Fruit fly (Drosophila melanogaster): Measurements from ENCODE around the gene CG3604.
A peak's percentile ranks its signal among the peaks of the same experiment; 100 is the strongest.

CG3604 gene

dm6 chr2L:3698992-3699514 lies 1.4 kb upstream of the CG3604 start, which contains the start of the genes CG10031 and CG42464:
CG10031 (minus strand) TSS chr2L:3699092.
CG42464 (plus strand) TSS chr2L:3699464.
- TF ChIP-seq Ets21C (GFP tag; optimal IDR thresholded peaks at IDR 0.05) (no peak), CG34406 (GFP tag; optimal IDR thresholded peaks at IDR 0.05) (no peak), OdsH (GFP tag; optimal IDR thresholded peaks at IDR 0.05) (no peak), fd85E (GFP tag; optimal IDR thresholded peaks at IDR 0.05) (no peak), CG8632 (GFP tag; optimal IDR thresholded peaks at IDR 0.05) (no peak), CG11294 (GFP tag; IDR thresholded peaks at IDR 0.05) (no peak), CG6854 (GFP tag; optimal IDR thresholded peaks at IDR 0.05) (no peak), Met (GFP tag; optimal IDR thresholded peaks at IDR 0.05) (no peak), Sox102F (GFP tag; optimal IDR thresholded peaks at IDR 0.05) (no peak)

dm6 chr2L:3696438-3696837 lies 1.2 kb downstream of the CG3604 start, which contains the start of gene IM33:
IM33 (minus strand) TSS chr2L:3696658.
- TF ChIP-seq esn (GFP tag; optimal IDR thresholded peaks at IDR 0.05) (no peak), CG15336 (GFP tag; IDR thresholded peaks at IDR 0.05) (no peak), acj6 (GFP tag; optimal IDR thresholded peaks at IDR 0.05) (no peak), dsx (GFP tag; optimal IDR thresholded peaks at IDR 0.05; ENCODE audit: poor library complexity, severe bottlenecking) (no peak), CG1621 (tag; optimal IDR thresholded peaks at IDR 0.05) (no peak), Lpt (GFP tag; optimal IDR thresholded peaks at IDR 0.05) (no peak), net (GFP tag; optimal IDR thresholded peaks at IDR 0.05) (no peak), Sox102F (GFP tag; optimal IDR thresholded peaks at IDR 0.05) (no peak), CG6276 (GFP tag; optimal IDR thresholded peaks at IDR 0.05) (no peak), spab (GFP tag; optimal IDR thresholded peaks at IDR 0.05) (no peak), CG34406 (GFP tag; optimal IDR thresholded peaks at IDR 0.05) (no peak), CG3919 (GFP tag; optimal IDR thresholded peaks at IDR 0.05) (no peak), CG10669 (GFP tag; optimal IDR thresholded peaks at IDR 0.05) (no peak), CG7368 (GFP tag; optimal IDR thresholded peaks at IDR 0.05) (no peak)

dm6 chr2L:3695361-3695818 lies 2.3 kb downstream of the CG3604 start, which contains the start of gene CG16713:
CG16713 (minus strand) TSS chr2L:3695411.
- TF ChIP-seq svp (GFP tag), result peak; percentile 83
- no peak for TF ChIP-seq OdsH (GFP tag; optimal IDR thresholded peaks at IDR 0.05)
- TF ChIP-seq fkh (GFP tag; optimal IDR thresholded peaks at IDR 0.05), result peak; percentile 11
- TF ChIP-seq CG7368 (GFP tag; optimal IDR thresholded peaks at IDR 0.05), result no peak
- peak; percentile 12 for TF ChIP-seq Eip78C (GFP tag)
- TF ChIP-seq Ets96B (tag; optimal IDR thresholded peaks at IDR 0.05), result no peak
- TF ChIP-seq CG11762 (GFP tag; optimal IDR thresholded peaks at IDR 0.05; ENCODE audit: insufficient read depth), result no peak
- TF ChIP-seq esn (GFP tag; optimal IDR thresholded peaks at IDR 0.05), result no peak
- TF ChIP-seq Met (GFP tag; optimal IDR thresholded peaks at IDR 0.05), result no peak
- no peak for TF ChIP-seq CG10669 (GFP tag; optimal IDR thresholded peaks at IDR 0.05)

dm6 chr2L:3694920-3695319 lies 2.8 kb downstream of the CG3604 start, which contains the start of gene CG43165:
CG43165 (minus strand) TSS chr2L:3695020.
- no peak for TF ChIP-seq cyc (GFP tag; optimal IDR thresholded peaks at IDR 0.05)
- TF ChIP-seq Eip78C (GFP tag), result no peak
- TF ChIP-seq CG9139 (GFP tag; optimal IDR thresholded peaks at IDR 0.05), result no peak
- no peak for TF ChIP-seq fd85E (GFP tag; optimal IDR thresholded peaks at IDR 0.05)
- TF ChIP-seq Ets96B (tag; optimal IDR thresholded peaks at IDR 0.05), result no peak
- TF ChIP-seq CG34406 (GFP tag; optimal IDR thresholded peaks at IDR 0.05), result no peak
- TF ChIP-seq Hr38 (GFP tag; optimal IDR thresholded peaks at IDR 0.05), result no peak
- TF ChIP-seq Blimp-1 (GFP tag; optimal IDR thresholded peaks at IDR 0.05), result no peak
- TF ChIP-seq CG6163 (GFP tag; IDR thresholded peaks at IDR 0.05), result no peak
- TF ChIP-seq Smox (GFP tag; optimal IDR thresholded peaks at IDR 0.05), result no peak
- TF ChIP-seq dsx (GFP tag; optimal IDR thresholded peaks at IDR 0.05; ENCODE audit: poor library complexity, severe bottlenecking), result no peak
- TF ChIP-seq CG10631 (GFP tag; optimal IDR thresholded peaks at IDR 0.05), result no peak
- no peak for TF ChIP-seq CG11294 (GFP tag; IDR thresholded peaks at IDR 0.05)
- no peak for TF ChIP-seq lz (GFP tag; optimal IDR thresholded peaks at IDR 0.05)
- no peak for TF ChIP-seq CG1621 (tag; optimal IDR thresholded peaks at IDR 0.05)
- TF ChIP-seq achi (GFP tag; optimal IDR thresholded peaks at IDR 0.05), result no peak
